Worm (Caenorhabditis elegans) whole organism, early embryonic: ENCODE data around the gene C47E8.4.

Experiments
- B0310.2 ChIP-seq: sonication (generic microtip); optimal IDR thresholded peaks from 2 replicates; lab custom pipeline; 2016; ENCODE audit warnings: mild to moderate bottlenecking, missing genetic modification characterization, missing compliant biosample characterization
- F13C5.2 ChIP-seq: sonication (generic microtip); optimal IDR thresholded peaks from 2 replicates; lab custom pipeline; 2017; ENCODE audit warnings: mild to moderate bottlenecking, missing genetic modification characterization, inconsistent platforms, missing compliant biosample characterization
- aly-1 ChIP-seq: sonication (generic microtip); optimal IDR thresholded peaks from 2 replicates; lab custom pipeline; 2016; ENCODE audit warnings: missing genetic modification characterization, missing compliant biosample characterization
- ama-1 ChIP-seq: fragments of 150-350 bp; optimal IDR thresholded peaks from 2 replicates; lab custom pipeline; 2014
- ceh-13 ChIP-seq: fragments of 200-800 bp; sonication (Bioruptor generic); optimal IDR thresholded peaks from 2 replicates; lab custom pipeline; 2018; ENCODE audit warnings: mild to moderate bottlenecking, missing genetic modification characterization, missing compliant biosample characterization
- ceh-36 ChIP-seq: sonication (generic microtip); optimal IDR thresholded peaks from 2 replicates; lab custom pipeline; 2016; ENCODE audit warnings: missing genetic modification characterization, inconsistent platforms, missing compliant biosample characterization
- ets-7 ChIP-seq: sonication (generic microtip); optimal IDR thresholded peaks from 2 replicates; lab custom pipeline; 2016; ENCODE audit warnings: missing genotype, missing genetic modification characterization, missing compliant biosample characterization
- flt-1 ChIP-seq: fragments of 200-800 bp; sonication (Bioruptor generic); IDR thresholded peaks from 2 replicates; pipeline ENCODE4 v1.3.6; 2022; ENCODE audit warnings: missing genetic modification characterization, missing compliant biosample characterization
- hmbx-1 ChIP-seq: sonication (generic microtip); optimal IDR thresholded peaks from 2 replicates; lab custom pipeline; 2016; ENCODE audit warnings: mild to moderate bottlenecking, missing genetic modification characterization, missing compliant biosample characterization
- hmg-4 ChIP-seq: fragments of 200-800 bp; sonication (Bioruptor generic); optimal IDR thresholded peaks from 2 replicates; lab custom pipeline; 2018; ENCODE audit warnings: mild to moderate bottlenecking, missing genetic modification characterization, missing compliant biosample characterization
- hnd-1 ChIP-seq: sonication (generic microtip); optimal IDR thresholded peaks from 2 replicates; lab custom pipeline; 2016; ENCODE audit warnings: missing genetic modification characterization, missing compliant biosample characterization
- pes-1 ChIP-seq: fragments of 200-800 bp; sonication (Bioruptor generic); IDR thresholded peaks from 2 replicates; pipeline ENCODE4 v1.3.6; 2022; ENCODE audit warnings: missing genetic modification reagents, missing genetic modification characterization, missing compliant biosample characterization
- scrt-1 ChIP-seq: fragments of 200-800 bp; sonication (Bioruptor generic); IDR thresholded peaks from 2 replicates; pipeline ENCODE4 v1.3.6; 2022; ENCODE audit warnings: missing genetic modification characterization, missing compliant biosample characterization
- sea-1 ChIP-seq: fragments of 200-800 bp; sonication (Bioruptor generic); conservative IDR thresholded peaks from 2 replicates; pipeline ENCODE4 v1.3.6; 2022; ENCODE audit warnings: missing genetic modification characterization, missing compliant biosample characterization
- tbx-11 ChIP-seq: fragments of 200-800 bp; sonication (Bioruptor generic); IDR thresholded peaks from 2 replicates; pipeline ENCODE4 v1.3.6; 2022; ENCODE audit warnings: missing genetic modification characterization, missing compliant biosample characterization
- tbx-37 ChIP-seq: fragments of 200-800 bp; sonication (Bioruptor generic); conservative IDR thresholded peaks from 2 replicates; pipeline ENCODE4 v1.3.6; 2022; ENCODE audit warnings: missing genetic modification reagents, missing genetic modification characterization, missing compliant biosample characterization
- tra-4 ChIP-seq: sonication (generic microtip); optimal IDR thresholded peaks from 2 replicates; lab custom pipeline; 2017; ENCODE audit warnings: missing genetic modification characterization, missing compliant biosample characterization

Gene C47E8.4

DNA sequence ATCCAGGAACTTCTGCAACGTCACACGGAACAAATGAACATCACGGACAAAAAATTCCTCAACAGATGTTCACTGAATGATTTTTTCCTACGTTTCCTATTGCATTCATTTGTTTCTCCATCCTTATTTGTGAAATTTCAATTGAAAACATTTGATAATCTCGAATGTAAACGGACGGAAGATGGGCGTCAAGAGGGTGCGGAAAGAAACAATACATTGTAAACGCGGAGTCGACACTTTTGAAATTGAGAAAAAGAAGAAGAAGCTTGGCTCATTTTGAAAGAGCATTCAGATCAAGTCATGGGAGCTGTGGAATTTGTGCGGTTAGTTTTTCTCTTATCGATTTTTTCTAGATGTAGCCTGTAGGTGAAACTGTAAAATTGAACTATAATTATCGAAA lies 22.3 kb downstream of the C47E8.4 start, which contains the start of gene C47E8.9:
C47E8.9 (plus strand) TSS at position 301 of the 400 bp plus-strand sequence.
- no peak for TF ChIP-seq ceh-13 (GFP tag; lab: Kevin White, UChicago)

DNA sequence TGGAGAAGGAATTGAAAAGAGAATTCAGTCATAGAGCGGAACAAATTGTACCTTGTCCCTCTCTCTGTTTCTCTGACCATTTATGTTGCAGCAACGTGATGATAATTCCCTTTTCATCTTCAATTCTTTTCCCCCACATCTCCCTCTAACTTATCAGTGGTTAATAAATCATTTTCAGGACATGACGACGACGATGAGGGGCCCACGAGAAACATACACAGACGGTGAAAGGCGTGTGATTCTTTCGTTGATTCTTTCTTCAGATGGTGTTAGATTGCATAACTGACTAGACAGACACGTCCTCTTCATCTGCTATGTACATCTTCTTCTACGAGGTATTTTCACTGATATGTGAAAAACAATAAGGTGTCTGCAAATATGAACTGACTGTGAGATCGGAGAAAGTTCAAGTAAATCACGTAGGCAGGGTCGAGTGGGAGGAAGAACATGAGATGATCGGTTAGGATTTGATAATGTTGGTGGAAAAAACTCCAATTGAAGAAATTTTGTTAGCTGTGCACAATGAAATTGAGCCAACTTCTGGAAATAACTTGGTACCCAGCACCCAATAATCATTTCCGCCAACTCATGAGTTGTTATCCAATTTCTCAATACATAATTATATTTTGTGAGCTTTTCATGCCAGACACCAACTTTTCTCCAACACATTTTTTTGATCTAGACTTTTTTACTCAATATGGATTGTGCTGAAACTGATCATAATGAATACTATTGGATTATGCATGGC lies 24.5 kb downstream of the C47E8.4 start, which contains the start of gene srh-17:
srh-17 (plus strand) TSS at position 698 of the 748 bp plus-strand sequence.
- TF ChIP-seq ceh-13 (GFP tag; lab: Kevin White, UChicago) (no peak), B0310.2 (tag; lab: Kevin White, UChicago) (no peak), ets-7 (tag; lab: Kevin White, UChicago) (no peak), hmbx-1 (tag; lab: Kevin White, UChicago) (no peak), tra-4 (no peak), flt-1 (GFP tag; lab: Robert Waterston, UW) (no peak), sea-1 (GFP tag; lab: Robert Waterston, UW) (no peak), ceh-36 (tag; lab: Kevin White, UChicago) (no peak), pes-1 (GFP tag; lab: Robert Waterston, UW) (no peak), hnd-1 (tag; lab: Kevin White, UChicago) (no peak), tbx-11 (GFP tag; lab: Robert Waterston, UW) (no peak), F13C5.2 (tag; lab: Kevin White, UChicago) (no peak), ama-1 (no peak), tbx-37 (GFP tag; lab: Robert Waterston, UW) (no peak), hmg-4 (no peak), aly-1 (tag; lab: Kevin White, UChicago) (no peak), scrt-1 (GFP tag; lab: Robert Waterston, UW) (no peak)

DNA sequence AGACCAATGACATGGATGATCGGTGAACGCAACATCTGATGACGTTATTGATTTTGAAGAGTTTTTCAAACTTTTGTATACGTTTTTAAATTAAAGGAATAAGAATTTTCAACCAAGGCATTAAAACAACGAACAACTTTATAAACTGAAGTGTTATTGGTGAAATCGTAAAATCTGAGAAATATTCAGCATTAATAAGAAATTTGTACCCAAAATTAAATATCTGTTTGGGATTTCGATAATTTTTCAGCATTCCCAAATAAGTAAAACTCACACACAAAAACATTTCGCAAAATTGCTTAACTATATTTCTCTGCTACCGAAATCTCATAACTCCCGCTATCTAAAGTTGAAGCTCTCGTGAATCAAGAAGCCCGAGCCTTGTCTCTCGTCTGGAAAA lies 25.7 kb downstream of the C47E8.4 start:
- no peak for TF ChIP-seq scrt-1 (GFP tag; lab: Robert Waterston, UW)
- TF ChIP-seq aly-1 (tag; lab: Kevin White, UChicago) = no peak
- no peak for TF ChIP-seq hmg-4
- TF ChIP-seq ama-1 = no peak
- no peak for TF ChIP-seq flt-1 (GFP tag; lab: Robert Waterston, UW)
- no peak for TF ChIP-seq hnd-1 (tag; lab: Kevin White, UChicago)
- TF ChIP-seq tbx-11 (GFP tag; lab: Robert Waterston, UW) = no peak
- TF ChIP-seq hmbx-1 (tag; lab: Kevin White, UChicago) = no peak
- no peak for TF ChIP-seq ets-7 (tag; lab: Kevin White, UChicago)
- TF ChIP-seq tra-4 = no peak
- no peak for TF ChIP-seq ceh-13 (GFP tag; lab: Kevin White, UChicago)
- no peak for TF ChIP-seq tbx-37 (GFP tag; lab: Robert Waterston, UW)
- TF ChIP-seq pes-1 (GFP tag; lab: Robert Waterston, UW) = no peak
- no peak for TF ChIP-seq F13C5.2 (tag; lab: Kevin White, UChicago)
- TF ChIP-seq ceh-36 (tag; lab: Kevin White, UChicago) = no peak
- TF ChIP-seq sea-1 (GFP tag; lab: Robert Waterston, UW) = no peak

DNA sequence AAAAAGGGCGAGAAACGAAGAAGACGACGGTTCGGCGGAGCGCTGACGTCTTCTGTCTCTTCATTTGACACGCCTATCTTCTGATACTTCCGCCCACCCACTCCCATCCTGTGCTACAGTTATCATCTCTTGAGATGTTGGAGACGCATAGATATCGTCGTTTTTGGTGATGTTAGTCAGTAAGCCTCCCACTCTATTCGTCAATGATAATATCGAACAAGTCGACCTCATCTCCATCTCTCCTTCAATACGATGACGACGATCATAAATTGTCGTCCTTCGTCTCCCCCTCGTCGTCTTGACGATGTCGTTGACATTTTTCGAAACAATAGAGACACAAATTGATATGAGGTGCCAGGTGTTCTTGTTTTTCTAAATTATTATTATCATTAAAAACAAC lies 27.2 kb downstream of the C47E8.4 start, which contains the start of gene slc-25A29:
slc-25A29 (minus strand) TSS at position 45 of the 400 bp plus-strand sequence.
- TF ChIP-seq ceh-36 (tag; lab: Kevin White, UChicago) = no peak

DNA sequence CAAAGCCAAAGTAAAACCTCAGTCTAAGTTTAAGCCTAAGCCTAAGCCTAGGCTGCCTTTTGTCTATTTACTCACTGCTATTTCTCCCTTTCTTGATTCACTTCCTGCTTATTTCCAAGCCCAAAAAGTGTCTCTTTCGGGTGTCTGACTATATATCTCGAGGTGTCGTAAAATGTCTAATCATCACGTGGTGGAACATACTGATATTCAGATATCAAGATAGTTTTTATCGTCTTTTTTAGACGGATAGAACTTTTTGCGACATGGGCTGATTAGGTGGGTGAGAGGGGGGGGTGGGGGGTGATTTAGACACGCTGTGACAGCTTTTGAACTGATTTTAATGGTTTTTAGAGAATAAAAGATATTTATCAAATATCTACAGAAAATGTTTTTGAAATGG lies 28.3 kb downstream of the C47E8.4 start:
- TF ChIP-seq hmbx-1 (tag; lab: Kevin White, UChicago) (no peak), pes-1 (GFP tag; lab: Robert Waterston, UW) (no peak), ets-7 (tag; lab: Kevin White, UChicago) (no peak), hmg-4 (no peak), tbx-11 (GFP tag; lab: Robert Waterston, UW) (no peak), ceh-36 (tag; lab: Kevin White, UChicago) (no peak), F13C5.2 (tag; lab: Kevin White, UChicago) (no peak), tra-4 (no peak), ama-1 (no peak), B0310.2 (tag; lab: Kevin White, UChicago) (no peak), tbx-37 (GFP tag; lab: Robert Waterston, UW) (no peak), hnd-1 (tag; lab: Kevin White, UChicago) (no peak), scrt-1 (GFP tag; lab: Robert Waterston, UW) (no peak)

DNA sequence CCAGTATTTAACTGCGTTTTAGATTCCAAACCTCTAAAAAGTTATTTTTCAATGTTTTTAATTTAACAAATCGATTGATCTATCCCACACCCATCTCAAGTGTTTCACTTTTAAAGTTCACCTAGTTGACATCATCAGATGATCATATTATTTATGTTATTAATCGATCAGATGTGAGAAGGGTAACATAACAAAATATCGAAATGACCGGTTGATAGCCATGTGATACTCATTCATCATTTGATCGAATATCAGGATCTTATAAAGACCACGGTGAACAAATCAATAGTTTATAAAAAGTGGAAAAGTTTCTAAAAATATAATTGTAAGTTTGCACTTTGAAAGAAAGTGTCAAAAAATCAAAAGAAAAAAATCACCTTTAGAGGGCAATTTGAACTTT lies 29.6 kb downstream of the C47E8.4 start:
- TF ChIP-seq scrt-1 (GFP tag; lab: Robert Waterston, UW) (no peak), ceh-13 (GFP tag; lab: Kevin White, UChicago) (no peak), ama-1 (no peak), hmg-4 (no peak), ceh-36 (tag; lab: Kevin White, UChicago) (no peak), ets-7 (tag; lab: Kevin White, UChicago) (no peak), F13C5.2 (tag; lab: Kevin White, UChicago) (no peak), tra-4 (no peak), aly-1 (tag; lab: Kevin White, UChicago) (no peak), tbx-37 (GFP tag; lab: Robert Waterston, UW) (no peak), hmbx-1 (tag; lab: Kevin White, UChicago) (no peak), sea-1 (GFP tag; lab: Robert Waterston, UW) (no peak), B0310.2 (tag; lab: Kevin White, UChicago) (no peak), flt-1 (GFP tag; lab: Robert Waterston, UW) (no peak), hnd-1 (tag; lab: Kevin White, UChicago) (no peak), tbx-11 (GFP tag; lab: Robert Waterston, UW) (no peak), pes-1 (GFP tag; lab: Robert Waterston, UW) (no peak)

DNA sequence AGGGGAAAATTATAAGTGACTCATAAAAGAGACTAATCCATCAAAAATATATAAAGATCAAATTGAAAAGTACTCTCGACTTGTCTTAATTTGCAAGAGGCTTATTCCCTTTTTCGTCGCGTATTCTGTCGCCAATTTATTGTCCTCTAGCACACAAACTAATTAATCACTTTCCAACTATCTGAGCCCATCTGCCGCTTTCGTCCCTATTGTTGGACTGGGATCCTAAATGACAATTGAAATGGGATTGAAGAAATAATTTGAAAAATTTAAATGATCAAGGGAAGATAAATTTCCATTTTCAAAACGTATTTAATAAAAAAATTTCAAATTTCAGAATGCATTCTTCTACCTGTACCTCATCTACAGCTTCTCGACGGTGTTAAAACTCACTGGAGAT lies 34.7 kb downstream of the C47E8.4 start:
- TF ChIP-seq scrt-1 (GFP tag; lab: Robert Waterston, UW) (no peak), ceh-36 (tag; lab: Kevin White, UChicago) (no peak), ama-1 (no peak), ets-7 (tag; lab: Kevin White, UChicago) (no peak), hmg-4 (no peak), F13C5.2 (tag; lab: Kevin White, UChicago) (no peak), hmbx-1 (tag; lab: Kevin White, UChicago) (no peak), pes-1 (GFP tag; lab: Robert Waterston, UW) (no peak), aly-1 (tag; lab: Kevin White, UChicago) (no peak), tbx-11 (GFP tag; lab: Robert Waterston, UW) (no peak), B0310.2 (tag; lab: Kevin White, UChicago) (no peak), ceh-13 (GFP tag; lab: Kevin White, UChicago) (no peak), sea-1 (GFP tag; lab: Robert Waterston, UW) (no peak)
